Worm (Caenorhabditis elegans): ENCODE measurements around the gene F11D11.3.

ce11 chrV:18734381-18734780 is 25.7 kb downstream of the F11D11.3 start, which contains the start of gene scl-20:
- TF ChIP-seq nhr-76 (tag; optimal IDR thresholded peaks at IDR 0.05): no peak
- no peak for TF ChIP-seq lsy-2 (tag; optimal IDR thresholded peaks at IDR 0.05)
- TF ChIP-seq nhr-237 (tag; optimal IDR thresholded peaks at IDR 0.05): no peak
- TF ChIP-seq unc-62 (GFP tag; optimal IDR thresholded peaks at IDR 0.05): no peak
